Fruit fly (Drosophila melanogaster) whole organism, embryonic: ENCODE results near the gene Fmr1.
A peak's percentile ranks its signal among the peaks of the same experiment; 100 is the strongest.

Source experiments
- Atf6 ChIP-seq: fragments of 200-800 bp; sonication (Bioruptor generic); IDR thresholded peaks from 2 replicates; pipeline ENCODE4 v1.3.6; 2022; ENCODE audit warnings: missing biosample characterization, missing genetic modification characterization
- BEAF-32 ChIP-seq: fragments of 200-800 bp; sonication (Bioruptor generic); optimal IDR thresholded peaks from 3 replicates; lab custom pipeline; 2017; ENCODE audit warnings: missing biosample characterization, missing genetic modification characterization, mild to moderate bottlenecking, moderate library complexity, missing genetic modification reagents
- CG10959 ChIP-seq: fragments of 200-800 bp; sonication (Bioruptor generic); IDR thresholded peaks from 2 replicates; pipeline ENCODE4 v1.3.6; 2022; ENCODE audit warnings: missing biosample characterization, missing genetic modification characterization
- CG11093 ChIP-seq: fragments of 200-800 bp; sonication (Bioruptor generic); IDR thresholded peaks from 3 replicates; pipeline ENCODE4 v1.3.6; 2022; ENCODE audit warnings: missing biosample characterization, missing genetic modification characterization
- CG1603 ChIP-seq: fragments of 200-800 bp; sonication (Bioruptor generic); optimal IDR thresholded peaks from 2 replicates; lab custom pipeline; 2019; ENCODE audit warnings: missing biosample characterization, mild to moderate bottlenecking, missing genetic modification characterization, moderate library complexity
- CG17186 ChIP-seq: fragments of 200-800 bp; sonication (Bioruptor generic); optimal IDR thresholded peaks from 3 replicates; lab custom pipeline; 2017; ENCODE audit warnings: missing biosample characterization, missing genetic modification reagents, missing genetic modification characterization
- CG17829 ChIP-seq: fragments of 200-800 bp; optimal IDR thresholded peaks from 2 replicates; lab custom pipeline; 2019; ENCODE audit warnings: missing biosample characterization, mild to moderate bottlenecking, missing genetic modification characterization, moderate library complexity
- CG18476 ChIP-seq: fragments of 200-800 bp; sonication (Bioruptor generic); optimal IDR thresholded peaks from 2 replicates; lab custom pipeline; 2016; ENCODE audit warnings: missing biosample characterization, mild to moderate bottlenecking, missing genetic modification characterization
- CG7357 ChIP-seq: fragments of 200-800 bp; sonication (Bioruptor generic); IDR thresholded peaks from 3 replicates; pipeline ENCODE4 v1.3.6; 2022; ENCODE audit warnings: missing biosample characterization, missing genetic modification characterization
- CG7745 ChIP-seq: fragments of 200-800 bp; sonication (Bioruptor generic); optimal IDR thresholded peaks from 2 replicates; lab custom pipeline; 2018; ENCODE audit warnings: missing biosample characterization, mild to moderate bottlenecking, missing genetic modification characterization, moderate library complexity
- CG8089 ChIP-seq: fragments of 200-800 bp; sonication (Bioruptor generic); optimal IDR thresholded peaks from 3 replicates; lab custom pipeline; 2016; ENCODE audit warnings: missing biosample characterization, missing genetic modification characterization
- CG9817 ChIP-seq: fragments of 200-800 bp; sonication (Bioruptor generic); optimal IDR thresholded peaks from 2 replicates; lab custom pipeline; 2018; ENCODE audit warnings: missing biosample characterization, mild to moderate bottlenecking, missing genetic modification characterization, moderate library complexity
- CG9876 ChIP-seq: fragments of 200-800 bp; sonication (Bioruptor generic); optimal IDR thresholded peaks from 2 replicates; lab custom pipeline; 2016; ENCODE audit warnings: missing biosample characterization, missing genetic modification characterization
- Dbx ChIP-seq: fragments of 200-800 bp; sonication (Bioruptor generic); IDR thresholded peaks from 3 replicates; pipeline ENCODE4 v1.3.6; 2022; ENCODE audit warnings: missing biosample characterization, missing genetic modification characterization
- Dek ChIP-seq: fragments of 200-800 bp; sonication (Bioruptor generic); optimal IDR thresholded peaks from 3 replicates; lab custom pipeline; 2019; ENCODE audit warnings: missing biosample characterization, mild to moderate bottlenecking, missing genetic modification characterization, moderate library complexity
- Dp ChIP-seq: fragments of 200-800 bp; sonication (Bioruptor generic); optimal IDR thresholded peaks from 2 replicates; lab custom pipeline; 2018; ENCODE audit warnings: missing biosample characterization, mild to moderate bottlenecking, missing genetic modification characterization, moderate library complexity
- Ets65A ChIP-seq: fragments of 200-800 bp; sonication (Bioruptor generic); peaks from one replicate; lab custom pipeline; 2016; ENCODE audit warnings: missing biosample characterization, missing genetic modification characterization
- Hmx ChIP-seq: fragments of 200-800 bp; sonication (Bioruptor generic); optimal IDR thresholded peaks from 2 replicates; lab custom pipeline; 2016; ENCODE audit warnings: missing biosample characterization, missing genetic modification characterization
- Hr78 ChIP-seq, 2 experiments: fragments of 200-800 bp in 1 of 2; fragments of >200 bp in 1 of 2; sonication (Bioruptor generic) in 1 of 2; optimal IDR thresholded peaks; 2 replicates each; lab custom pipeline; 2017 to 2019; ENCODE audit warnings: missing biosample characterization in 2 of 2, missing genetic modification characterization in 2 of 2, mild to moderate bottlenecking in 1 of 2, moderate library complexity in 1 of 2
- Kr ChIP-seq: fragments of 200-800 bp; sonication (Bioruptor generic); optimal IDR thresholded peaks from 2 replicates; lab custom pipeline; 2017; ENCODE audit warnings: missing biosample characterization, mild to moderate bottlenecking, missing genetic modification characterization
- Max ChIP-seq: fragments of 200-800 bp; sonication (Bioruptor generic); optimal IDR thresholded peaks from 2 replicates; lab custom pipeline; 2016; ENCODE audit warnings: missing biosample characterization, mild to moderate bottlenecking, missing genetic modification characterization
- NK7.1 ChIP-seq: fragments of 200-800 bp; sonication (Bioruptor generic); optimal IDR thresholded peaks from 3 replicates; lab custom pipeline; 2016; ENCODE audit warnings: missing biosample characterization, missing genetic modification characterization
- Side ChIP-seq: fragments of 200-800 bp; sonication (Bioruptor generic); optimal IDR thresholded peaks from 2 replicates; lab custom pipeline; 2016; ENCODE audit warnings: missing biosample characterization, missing genetic modification characterization
- Spps ChIP-seq: fragments of 200-800 bp; sonication (Bioruptor generic); optimal IDR thresholded peaks from 2 replicates; lab custom pipeline; 2018; ENCODE audit warnings: missing biosample characterization, mild to moderate bottlenecking, missing genetic modification characterization
- TFAM ChIP-seq: fragments of 200-800 bp; sonication (Bioruptor generic); optimal IDR thresholded peaks from 2 replicates; lab custom pipeline; 2017; ENCODE audit warnings: missing biosample characterization, missing genetic modification characterization, inconsistent platforms
- Trl ChIP-seq, 3 experiments: fragments of >200 bp in 2 of 3; fragments of 200-800 bp in 1 of 3; sonication (Bioruptor generic) in 1 of 3; optimal IDR thresholded peaks; 2 replicates in 1 of 3; 3 replicates in 2 of 3; lab custom pipeline; 2016 to 2017; ENCODE audit warnings: missing biosample characterization in 1 of 3, missing genetic modification characterization in 1 of 3
- Vsx1 ChIP-seq: fragments of 200-800 bp; sonication (Bioruptor generic); optimal IDR thresholded peaks from 2 replicates; lab custom pipeline; 2017; ENCODE audit warnings: missing biosample characterization, mild to moderate bottlenecking, missing genetic modification characterization, missing genetic modification reagents
- amos ChIP-seq: fragments of 200-800 bp; sonication (Bioruptor generic); IDR thresholded peaks from 2 replicates; pipeline ENCODE4 v1.3.6; 2022; ENCODE audit warnings: missing biosample characterization, missing genetic modification characterization; ENCODE audit not compliant: partially characterized antibody
- corto ChIP-seq: fragments of 200-800 bp; sonication (Bioruptor generic); optimal IDR thresholded peaks from 2 replicates; lab custom pipeline; 2016; ENCODE audit warnings: missing biosample characterization, mild to moderate bottlenecking, missing genetic modification characterization, moderate library complexity
- da ChIP-seq: fragments of 200-800 bp; sonication (Bioruptor generic); optimal IDR thresholded peaks from 2 replicates; lab custom pipeline; 2016; ENCODE audit warnings: missing biosample characterization, missing genetic modification characterization
- ems ChIP-seq: fragments of 200-800 bp; sonication (Bioruptor generic); optimal IDR thresholded peaks from 3 replicates; lab custom pipeline; 2016; ENCODE audit warnings: missing biosample characterization, missing genetic modification characterization
- eve ChIP-seq, 2 experiments: fragments of >200 bp; optimal IDR thresholded peaks; 2 replicates each; lab custom pipeline; 2017; ENCODE audit warnings: missing biosample characterization in 2 of 2, missing genetic modification characterization in 2 of 2
- gcm ChIP-seq: fragments of 200-800 bp; sonication (Bioruptor generic); optimal IDR thresholded peaks from 2 replicates; lab custom pipeline; 2019; ENCODE audit warnings: missing biosample characterization, mild to moderate bottlenecking, missing genetic modification characterization, moderate library complexity
- hkb ChIP-seq, 2 experiments: fragments of 200-800 bp in 1 of 2; fragments of >200 bp in 1 of 2; sonication (Bioruptor generic) in 1 of 2; IDR thresholded peaks in 1 of 2; optimal IDR thresholded peaks in 1 of 2; 2 replicates each; pipeline versions ENCODE4 v1.3.6 to Lab custom; 2017 to 2022; ENCODE audit warnings: missing biosample characterization in 1 of 2, missing genetic modification characterization in 1 of 2
- jigr1 ChIP-seq: fragments of 200-800 bp; sonication (Bioruptor generic); IDR thresholded peaks from 3 replicates; pipeline ENCODE4 v1.3.6; 2022; ENCODE audit warnings: missing biosample characterization, missing genetic modification characterization
- jing ChIP-seq: fragments of 200-800 bp; sonication (Bioruptor generic); optimal IDR thresholded peaks from 2 replicates; lab custom pipeline; 2018; ENCODE audit warnings: missing biosample characterization, mild to moderate bottlenecking, missing genetic modification characterization
- kay ChIP-seq: fragments of 200-800 bp; sonication (Bioruptor generic); optimal IDR thresholded peaks from 2 replicates; lab custom pipeline; 2016; ENCODE audit warnings: missing biosample characterization, missing genetic modification characterization
- lmd ChIP-seq: fragments of 200-800 bp; sonication (Bioruptor generic); IDR thresholded peaks from 2 replicates; pipeline ENCODE4 v1.3.6; 2022; ENCODE audit warnings: missing biosample characterization, missing genetic modification characterization
- nau ChIP-seq: fragments of 200-800 bp; sonication (Bioruptor generic); optimal IDR thresholded peaks from 3 replicates; lab custom pipeline; 2017; ENCODE audit warnings: missing biosample characterization, mild to moderate bottlenecking, missing genetic modification characterization, missing genetic modification reagents
- pita ChIP-seq: fragments of 200-800 bp; sonication (Bioruptor generic); optimal IDR thresholded peaks from 2 replicates; lab custom pipeline; 2017; ENCODE audit warnings: missing biosample characterization, mild to moderate bottlenecking, missing genetic modification characterization
- psq ChIP-seq: fragments of 200-800 bp; sonication (Bioruptor generic); optimal IDR thresholded peaks from 2 replicates; lab custom pipeline; 2017; ENCODE audit warnings: missing biosample characterization, missing genetic modification characterization
- ranshi ChIP-seq: fragments of 200-800 bp; sonication (Bioruptor generic); IDR thresholded peaks from 2 replicates; pipeline ENCODE4 v1.3.6; 2022; ENCODE audit warnings: missing biosample characterization, missing genetic modification characterization
- ro ChIP-seq: fragments of 200-800 bp; sonication (Bioruptor generic); IDR thresholded peaks from 2 replicates; pipeline ENCODE4 v1.3.6; 2022; ENCODE audit warnings: missing biosample characterization, missing genetic modification characterization
- slbo ChIP-seq: fragments of 200-800 bp; sonication (Bioruptor generic); IDR thresholded peaks from 2 replicates; pipeline ENCODE4 v1.3.6; 2022; ENCODE audit warnings: missing biosample characterization, missing genetic modification characterization
- sqz ChIP-seq: fragments of 200-800 bp; sonication (Bioruptor generic); optimal IDR thresholded peaks from 3 replicates; lab custom pipeline; 2018; ENCODE audit warnings: missing biosample characterization, mild to moderate bottlenecking, missing genetic modification characterization
- sr ChIP-seq: fragments of 200-800 bp; sonication (Bioruptor generic); IDR thresholded peaks from 3 replicates; pipeline ENCODE4 v1.3.6; 2022; ENCODE audit warnings: missing biosample characterization, missing genetic modification characterization
- stc ChIP-seq: fragments of 200-800 bp; sonication (Bioruptor generic); IDR thresholded peaks from 2 replicates; pipeline ENCODE4 v1.3.6; 2022; ENCODE audit warnings: missing biosample characterization, missing genetic modification characterization
- wor ChIP-seq: fragments of 200-800 bp; sonication (Bioruptor generic); IDR thresholded peaks from 2 replicates; pipeline ENCODE4 v1.3.6; 2022; ENCODE audit warnings: missing biosample characterization, missing genetic modification characterization

The Fmr1 gene

dm6 chr3R:10087206-10087927 is 22.6 kb downstream of the Fmr1 start (continued):
- TF ChIP-seq CG17186 (GFP tag; lab: Kevin White, UChicago) = no peak
- TF ChIP-seq Atf6 (GFP tag; lab: Robert Waterston, UW) = peak; percentile 49
- peak; percentile 84 for TF ChIP-seq Side
- TF ChIP-seq Max = peak; percentile 50
- no peak for TF ChIP-seq Spps (tag; lab: Kevin White, UChicago)
- no peak for TF ChIP-seq TFAM (GFP tag; lab: Kevin White, UChicago)
- no peak for TF ChIP-seq BEAF-32
- peak; percentile 96 for TF ChIP-seq Ets65A (GFP tag; lab: Kevin White, UChicago)
- peak; percentile 28 for TF ChIP-seq CG9817 (tag; lab: Kevin White, UChicago)
- no peak for TF ChIP-seq amos (GFP tag; lab: Robert Waterston, UW)
- peak; percentile 76 for TF ChIP-seq stc
- TF ChIP-seq Kr (GFP tag; lab: Kevin White, UChicago) = no peak
- peak; percentile 65; the same call in 2 of the 3 replicates for TF ChIP-seq Dbx
- no peak for TF ChIP-seq CG7745 (tag; lab: Kevin White, UChicago)
- TF ChIP-seq ems (GFP tag; lab: Kevin White, UChicago) = peak; percentile 44
- peak; percentile 58; the same call in 1 of the 3 replicates for TF ChIP-seq CG7357 (GFP tag; lab: Robert Waterston, UW)
- peak; percentile 78 for TF ChIP-seq lmd (GFP tag; lab: Robert Waterston, UW)
- TF ChIP-seq eve (GFP tag; optimal IDR thresholded peaks at IDR 0.05; lab: Kevin White, UChicago) = peak in 1 of 2 experiments; percentile 86
- TF ChIP-seq Dek (tag; lab: Kevin White, UChicago) = peak; percentile 59
- peak; percentile 82 to 95 for TF ChIP-seq Trl (optimal IDR thresholded peaks at IDR 0.05; lab: Kevin White, UChicago)
- peak; percentile 49 for TF ChIP-seq Trl (GFP tag; optimal IDR thresholded peaks at IDR 0.05; lab: Kevin White, UChicago)
- peak; percentile 32 for TF ChIP-seq jing (GFP tag; lab: Kevin White, UChicago)
- TF ChIP-seq gcm (GFP tag; lab: Kevin White, UChicago) = no peak
- peak; percentile 41 for TF ChIP-seq sqz (GFP tag; lab: Kevin White, UChicago)
- TF ChIP-seq Dp (GFP tag; lab: Kevin White, UChicago) = no peak
- no peak for TF ChIP-seq jigr1 (GFP tag; lab: Robert Waterston, UW)
- TF ChIP-seq sr = 0 out of 3 replicates have a peak, but pooled peaks have one; percentile 51
- TF ChIP-seq Hmx (GFP tag; lab: Kevin White, UChicago) = no peak
- TF ChIP-seq ro (GFP tag; lab: Robert Waterston, UW) = no peak
- TF ChIP-seq corto (GFP tag; lab: Kevin White, UChicago) = peak; percentile 69
- TF ChIP-seq CG8089 (GFP tag; lab: Kevin White, UChicago) = peak; percentile 38
- peak; percentile 58 for TF ChIP-seq NK7.1
- peak; percentile 65 for TF ChIP-seq CG9876 (GFP tag; lab: Kevin White, UChicago)
- TF ChIP-seq CG10959 (GFP tag; lab: Robert Waterston, UW) = no peak
- peak in 1 of 2 experiments; percentile 52 for TF ChIP-seq Hr78 (GFP tag; optimal IDR thresholded peaks at IDR 0.05; lab: Kevin White, UChicago)
- 0 out of 2 replicates have a peak, but pooled peaks have one; percentile 25 for TF ChIP-seq wor (GFP tag; lab: Robert Waterston, UW)
- no peak for TF ChIP-seq hkb (optimal IDR thresholded peaks at IDR 0.05; lab: Kevin White, UChicago)
- peak; percentile 58 for TF ChIP-seq hkb (GFP tag; IDR thresholded peaks at IDR 0.05; lab: Robert Waterston, UW)
- TF ChIP-seq kay (GFP tag; lab: Kevin White, UChicago) = peak; percentile 6
- TF ChIP-seq CG11093 (GFP tag; lab: Robert Waterston, UW) = no peak; the same call in 2 of the 3 replicates
- TF ChIP-seq Vsx1 = no peak
- TF ChIP-seq slbo (GFP tag; lab: Robert Waterston, UW) = peak; percentile 88
- peak; percentile 54 for TF ChIP-seq da (GFP tag; lab: Kevin White, UChicago)
- TF ChIP-seq CG17829 (tag; lab: Kevin White, UChicago) = peak; percentile 12
- TF ChIP-seq nau (GFP tag; lab: Kevin White, UChicago) = peak; percentile 45
- TF ChIP-seq psq (GFP tag; lab: Kevin White, UChicago) = peak; percentile 80
- peak; percentile 70; the same call in 1 of the 2 replicates for TF ChIP-seq ranshi (GFP tag; lab: Robert Waterston, UW)
- TF ChIP-seq pita (GFP tag; lab: Kevin White, UChicago) = no peak
- peak; percentile 61 for TF ChIP-seq CG1603 (tag; lab: Kevin White, UChicago)
- no peak for TF ChIP-seq CG18476 (GFP tag; lab: Kevin White, UChicago)
